Worm (Caenorhabditis elegans) whole organism, L3 larva: ENCODE results near the gene gfi-3.
"Not testable (repeated sequence)": the region's sequence is repeated elsewhere in the genome, so short reads cannot be mapped to it uniquely, and the experiment has no call there.

Source experiments
- R02D3.7 ChIP-seq: fragments of 150-350 bp; optimal IDR thresholded peaks from 2 replicates; lab custom pipeline; 2014; ENCODE audit warnings: missing biosample characterization, missing genetic modification characterization
- ZK546.5 ChIP-seq: sonication (generic microtip); optimal IDR thresholded peaks from 2 replicates; lab custom pipeline; 2017; ENCODE audit warnings: missing biosample characterization, missing genetic modification characterization
- aly-2 ChIP-seq: fragments of 150-350 bp; optimal IDR thresholded peaks from 2 replicates; lab custom pipeline; 2014; ENCODE audit warnings: missing biosample characterization, missing genetic modification characterization
- ama-1 ChIP-seq: fragments of 150-350 bp; optimal IDR thresholded peaks from 2 replicates; lab custom pipeline; 2018
- ceh-16 ChIP-seq: sonication (generic microtip); optimal IDR thresholded peaks from 2 replicates; lab custom pipeline; 2017; ENCODE audit warnings: missing biosample characterization, missing genetic modification characterization
- ceh-28 ChIP-seq: fragments of 150-350 bp; optimal IDR thresholded peaks from 2 replicates; lab custom pipeline; 2014; ENCODE audit warnings: missing biosample characterization, missing genetic modification reagents, missing genetic modification characterization
- ceh-82 ChIP-seq: fragments of 150-350 bp; optimal IDR thresholded peaks from 2 replicates; lab custom pipeline; 2014; ENCODE audit warnings: missing biosample characterization, missing genetic modification characterization
- ceh-9 ChIP-seq: sonication (generic microtip); optimal IDR thresholded peaks from 2 replicates; lab custom pipeline; 2018; ENCODE audit warnings: missing biosample characterization, missing genetic modification characterization
- daf-12 ChIP-seq: fragments of 150-350 bp; optimal IDR thresholded peaks from 2 replicates; lab custom pipeline; 2014; ENCODE audit warnings: missing biosample characterization, missing genetic modification reagents, missing genetic modification characterization
- egl-5 ChIP-seq: fragments of 150-350 bp; optimal IDR thresholded peaks from 2 replicates; lab custom pipeline; 2017; ENCODE audit warnings: missing biosample characterization, missing genetic modification reagents, missing genetic modification characterization, inconsistent platforms
- elt-1 ChIP-seq: fragments of 150-350 bp; optimal IDR thresholded peaks from 2 replicates; lab custom pipeline; 2014; ENCODE audit warnings: missing biosample characterization, missing genetic modification characterization
- elt-2 ChIP-seq: sonication (generic microtip); optimal IDR thresholded peaks from 2 replicates; lab custom pipeline; 2016; ENCODE audit warnings: missing genetic modification reagents, mild to moderate bottlenecking, missing genetic modification characterization, missing compliant biosample characterization
- elt-3 ChIP-seq, 3 experiments: fragments of 150-350 bp in 1 of 3; sonication (generic microtip) in 2 of 3; optimal IDR thresholded peaks; 2 replicates in 2 of 3; 4 replicates in 1 of 3; lab custom pipeline; 2014 to 2017; ENCODE audit warnings: missing biosample characterization in 3 of 3, missing genetic modification characterization in 3 of 3
- fkh-10 ChIP-seq: sonication (generic microtip); optimal IDR thresholded peaks from 2 replicates; lab custom pipeline; 2017; ENCODE audit warnings: missing biosample characterization, missing genetic modification reagents, missing genetic modification characterization
- fos-1 ChIP-seq: fragments of 150-350 bp; optimal IDR thresholded peaks from 2 replicates; lab custom pipeline; 2014; ENCODE audit warnings: missing biosample characterization, missing genetic modification characterization
- hmg-11 ChIP-seq: sonication (generic microtip); optimal IDR thresholded peaks from 2 replicates; lab custom pipeline; 2016; ENCODE audit warnings: missing genetic modification characterization, missing compliant biosample characterization
- lin-15B ChIP-seq: fragments of 150-350 bp; optimal IDR thresholded peaks from 2 replicates; lab custom pipeline; 2014; ENCODE audit warnings: missing biosample characterization, missing genetic modification characterization
- lin-39 ChIP-seq: fragments of 150-350 bp; optimal IDR thresholded peaks from 2 replicates; lab custom pipeline; 2018; ENCODE audit warnings: missing biosample characterization, missing genetic modification reagents, missing genetic modification characterization
- lsy-12 ChIP-seq: sonication (generic microtip); optimal IDR thresholded peaks from 2 replicates; lab custom pipeline; 2016; ENCODE audit warnings: mild to moderate bottlenecking, missing genetic modification characterization, missing compliant biosample characterization
- mml-1 ChIP-seq: fragments of 150-350 bp; sonication (generic microtip); optimal IDR thresholded peaks from 3 replicates; lab custom pipeline; 2014; ENCODE audit warnings: missing biosample characterization, missing genetic modification characterization
- nhr-23 ChIP-seq: fragments of 150-350 bp; optimal IDR thresholded peaks from 2 replicates; lab custom pipeline; 2014; ENCODE audit warnings: missing biosample characterization, missing genetic modification reagents, missing genetic modification characterization
- nhr-28 ChIP-seq: fragments of 150-350 bp; optimal IDR thresholded peaks from 2 replicates; lab custom pipeline; 2014; ENCODE audit warnings: missing biosample characterization, missing genetic modification characterization
- nhr-43 ChIP-seq: sonication (generic microtip); optimal IDR thresholded peaks from 2 replicates; lab custom pipeline; 2016; ENCODE audit warnings: mild to moderate bottlenecking, missing genetic modification characterization, missing compliant biosample characterization; ENCODE audit not compliant: poor library complexity, severe bottlenecking
- nhr-67 ChIP-seq: fragments of 150-350 bp; optimal IDR thresholded peaks from 2 replicates; lab custom pipeline; 2014; ENCODE audit warnings: missing biosample characterization, missing genetic modification characterization
- nhr-76 ChIP-seq: fragments of 150-350 bp; sonication (generic microtip); optimal IDR thresholded peaks from 5 replicates; lab custom pipeline; 2014; ENCODE audit warnings: missing biosample characterization, missing genetic modification characterization
- nhr-77 ChIP-seq: fragments of 150-350 bp; optimal IDR thresholded peaks from 2 replicates; lab custom pipeline; 2014; ENCODE audit warnings: missing biosample characterization, missing genetic modification characterization
- pha-4 ChIP-seq: fragments of 150-350 bp; optimal IDR thresholded peaks from 2 replicates; lab custom pipeline; 2014; ENCODE audit warnings: missing biosample characterization, missing genetic modification reagents, missing genetic modification characterization
- pqm-1 ChIP-seq: fragments of 150-350 bp; optimal IDR thresholded peaks from 2 replicates; lab custom pipeline; 2017; ENCODE audit warnings: missing biosample characterization, missing genetic modification characterization, inconsistent platforms
- sea-2 ChIP-seq: fragments of 150-350 bp; sonication (generic microtip); optimal IDR thresholded peaks from 4 replicates; lab custom pipeline; 2014; ENCODE audit warnings: missing biosample characterization, missing genetic modification reagents, missing genetic modification characterization
- skn-1 ChIP-seq: fragments of 150-350 bp; optimal IDR thresholded peaks from 2 replicates; lab custom pipeline; 2014; ENCODE audit warnings: missing biosample characterization, missing genetic modification characterization
- tbx-2 ChIP-seq: sonication (generic microtip); optimal IDR thresholded peaks from 2 replicates; lab custom pipeline; 2016; ENCODE audit warnings: mild to moderate bottlenecking, missing genetic modification characterization, missing compliant biosample characterization
- unc-39 ChIP-seq: sonication (generic microtip); optimal IDR thresholded peaks from 4 replicates; lab custom pipeline; 2017; ENCODE audit warnings: missing biosample characterization, missing genetic modification characterization
- unc-62 ChIP-seq: fragments of 150-350 bp; sonication (generic microtip); optimal IDR thresholded peaks from 4 replicates; lab custom pipeline; 2014; ENCODE audit warnings: missing biosample characterization, missing genetic modification reagents, missing genetic modification characterization
- zag-1 ChIP-seq: fragments of 150-350 bp; optimal IDR thresholded peaks from 2 replicates; lab custom pipeline; 2014; ENCODE audit warnings: missing biosample characterization, missing genetic modification characterization
- ztf-11 ChIP-seq: fragments of 150-350 bp; optimal IDR thresholded peaks from 2 replicates; lab custom pipeline; 2014; ENCODE audit warnings: missing biosample characterization, missing genetic modification characterization
- ztf-4 ChIP-seq: fragments of 150-350 bp; optimal IDR thresholded peaks from 2 replicates; lab custom pipeline; 2014; ENCODE audit warnings: missing biosample characterization, missing genetic modification characterization

Gene gfi-3

DNA sequence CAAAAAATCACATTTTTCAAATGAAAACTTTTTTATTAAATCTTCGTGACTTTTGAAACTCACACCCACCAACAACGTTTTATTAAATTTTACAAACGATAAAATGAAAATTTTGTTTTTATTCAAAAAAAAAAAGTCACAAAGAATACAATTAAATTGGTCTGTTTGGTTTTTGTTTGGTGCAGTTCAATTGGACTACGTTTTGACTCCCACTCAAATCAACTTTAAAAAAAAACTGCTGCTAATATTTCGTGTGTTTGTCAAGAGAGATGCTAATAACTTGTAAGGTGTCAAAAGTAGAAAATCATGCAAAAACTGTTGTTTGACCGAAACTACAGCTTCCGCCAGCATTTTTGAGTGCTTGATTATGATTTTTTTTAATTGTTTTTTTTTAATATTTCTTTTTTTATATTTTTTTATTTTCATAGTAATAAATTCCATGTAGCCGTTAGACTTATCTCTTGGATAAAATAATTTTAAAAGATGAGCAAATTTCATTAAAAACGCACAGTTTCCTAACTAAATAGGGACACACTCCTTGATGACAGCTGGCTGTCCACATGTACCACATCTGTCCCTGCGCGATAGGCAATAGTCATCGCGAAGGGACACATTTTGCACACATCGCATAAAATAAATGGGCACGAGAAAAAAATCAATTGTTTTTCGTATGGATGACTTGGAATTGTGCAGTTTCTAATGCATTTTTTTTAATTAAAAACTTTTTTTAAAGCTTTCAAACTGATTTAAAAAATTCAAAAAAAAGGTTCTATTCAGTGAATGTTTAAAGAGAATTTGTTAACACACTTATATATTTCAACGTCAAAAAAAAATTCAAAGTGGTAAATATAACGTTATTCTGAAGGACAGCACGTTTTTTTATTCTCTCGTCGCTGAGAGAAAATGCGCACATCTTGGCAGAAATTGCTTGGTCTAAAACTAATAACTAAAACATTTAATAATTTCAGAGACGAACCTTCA lies 45.2 kb downstream of the gfi-3 start (continued):
- TF ChIP-seq pqm-1 (tag; lab: Kevin White, UChicago) (peak; percentile 90), nhr-23 (tag; lab: Kevin White, UChicago) (peak; percentile 99), fos-1 (tag; lab: Kevin White, UChicago) (peak; percentile 99), pha-4 (tag; lab: Kevin White, UChicago) (peak; percentile 96), daf-12 (peak; percentile 97), ZK546.5 (tag; lab: Kevin White, UChicago) (peak; percentile 71), elt-2 (tag; lab: Kevin White, UChicago) (peak; percentile 89), mml-1 (tag; lab: Kevin White, UChicago) (peak; percentile 37), tbx-2 (peak; percentile 99), nhr-77 (tag; lab: Kevin White, UChicago) (peak; percentile 99), nhr-67 (peak; percentile 75), unc-62 (GFP tag; lab: Kevin White, UChicago) (peak; percentile 100), ama-1 (lab: Kevin White, UChicago) (peak; percentile 73), elt-3 (tag; optimal IDR thresholded peaks at IDR 0.05; lab: Kevin White, UChicago) (peak; percentile 67 to 99 (median 79)), ceh-16 (peak; percentile 87), ztf-11 (tag; lab: Kevin White, UChicago) (peak; percentile 74), aly-2 (peak; percentile 96), ceh-28 (peak; percentile 100), skn-1 (tag; lab: Kevin White, UChicago) (peak; percentile 99), nhr-76 (peak; percentile 89), unc-39 (peak; percentile 25)
- TF ChIP-seq, all 47 proteins: peak for 47

- TF ChIP-seq fos-1 (tag; lab: Kevin White, UChicago) (no peak), ceh-82 (tag; lab: Kevin White, UChicago) (no peak), ZK546.5 (tag; lab: Kevin White, UChicago) (no peak), lsy-12 (no peak), nhr-77 (tag; lab: Kevin White, UChicago) (no peak), egl-5 (no peak)
Measured at ce11 chrX:14527559-14527958, 47.2 kb downstream of the gfi-3 start, which contains the start of gene nspc-18. TSS of gene nspc-18 (minus strand) at chrX:14527659.

ce11 chrX:14528399-14528798 lies 48.0 kb downstream of the gfi-3 start, which contains the start of gene nspc-19:
TSS of gene nspc-19 (plus strand) at chrX:14528699.
- TF ChIP-seq lsy-12; R02D3.7 (tag; lab: Kevin White, UChicago); lin-15B (tag; lab: Kevin White, UChicago): not testable (repeated sequence)
- TF ChIP-seq, all 47 proteins: peak for 0; not testable (repeated sequence) for 47

- TF ChIP-seq unc-62 (GFP tag; lab: Kevin White, UChicago), result no peak
- TF ChIP-seq mml-1 (tag; lab: Kevin White, UChicago), result no peak
- TF ChIP-seq ztf-4 (tag; lab: Kevin White, UChicago), result no peak
- TF ChIP-seq nhr-28, result no peak
- TF ChIP-seq ceh-9 (tag; lab: Kevin White, UChicago), result no peak
- TF ChIP-seq zag-1 (tag; lab: Kevin White, UChicago), result no peak
- TF ChIP-seq hmg-11, result no peak
- TF ChIP-seq nhr-43 (tag; lab: Kevin White, UChicago), result no peak
- TF ChIP-seq fkh-10, result no peak
- TF ChIP-seq lin-39 (tag; lab: Kevin White, UChicago), result no peak
- TF ChIP-seq pqm-1 (tag; lab: Kevin White, UChicago), result no peak
- no peak for TF ChIP-seq unc-39
- no peak for TF ChIP-seq skn-1 (tag; lab: Kevin White, UChicago)
- no peak for TF ChIP-seq daf-12
- TF ChIP-seq elt-2 (tag; lab: Kevin White, UChicago), result no peak
- TF ChIP-seq ceh-16, result no peak
- TF ChIP-seq fos-1 (tag; lab: Kevin White, UChicago), result no peak
- TF ChIP-seq elt-1, result no peak
- no peak for TF ChIP-seq sea-2 (GFP tag; lab: Kevin White, UChicago)
Measured at ce11 chrX:14530107-14530506, 49.7 kb downstream of the gfi-3 start, which contains the start of gene nspc-20. TSS of gene nspc-20 (minus strand) at chrX:14530207.
